Worm (Caenorhabditis elegans) whole organism, young adult: ENCODE data around the gene str-181.

Experiments
- B0019.2 ChIP-seq: fragments of 200-800 bp; sonication (Bioruptor generic); conservative IDR thresholded peaks from 2 replicates; pipeline ENCODE4 v1.3.6; 2022; ENCODE audit warnings: missing genetic modification reagents, missing genetic modification characterization, missing compliant biosample characterization
- C06A6.2 ChIP-seq: fragments of 200-800 bp; sonication (Bioruptor generic); conservative IDR thresholded peaks from 2 replicates; pipeline ENCODE4 v1.3.6; 2022; ENCODE audit warnings: missing genetic modification characterization, missing compliant biosample characterization
- C17E4.6 ChIP-seq: fragments of 200-800 bp; sonication (Bioruptor generic); IDR thresholded peaks from 2 replicates; pipeline ENCODE4 v1.3.6; 2022; ENCODE audit warnings: missing genetic modification reagents, missing genetic modification characterization, missing compliant biosample characterization
- F10E7.11 ChIP-seq: sonication (generic microtip); optimal IDR thresholded peaks from 2 replicates; lab custom pipeline; 2017; ENCODE audit warnings: mild to moderate bottlenecking, missing genetic modification characterization, moderate library complexity, missing compliant biosample characterization
- K12H6.12 ChIP-seq: fragments of 200-800 bp; sonication (Bioruptor generic); optimal IDR thresholded peaks from 2 replicates; lab custom pipeline; 2018; ENCODE audit warnings: mild to moderate bottlenecking, missing genetic modification characterization, missing compliant biosample characterization
- Y56A3A.18 ChIP-seq: fragments of 200-800 bp; sonication (Bioruptor generic); IDR thresholded peaks from 2 replicates; pipeline ENCODE4 v1.3.6; 2022; ENCODE audit warnings: missing genetic modification reagents, missing genetic modification characterization, missing compliant biosample characterization
- Y79H2A.3 ChIP-seq: fragments of 200-800 bp; sonication (Bioruptor generic); conservative IDR thresholded peaks from 2 replicates; pipeline ENCODE4 v1.3.6; 2022; ENCODE audit warnings: missing genetic modification reagents, missing genetic modification characterization, missing compliant biosample characterization
- aptf-3 ChIP-seq: fragments of 200-800 bp; sonication (Bioruptor generic); IDR thresholded peaks from 2 replicates; pipeline ENCODE4 v1.3.6; 2022; ENCODE audit warnings: missing genetic modification characterization, missing compliant biosample characterization
- atf-7 ChIP-seq: sonication (generic microtip); optimal IDR thresholded peaks from 2 replicates; lab custom pipeline; 2017; ENCODE audit warnings: mild to moderate bottlenecking, missing genetic modification characterization, missing compliant biosample characterization
- athp-1 ChIP-seq: sonication (generic microtip); optimal IDR thresholded peaks from 2 replicates; lab custom pipeline; 2017; ENCODE audit warnings: mild to moderate bottlenecking, missing genetic modification characterization, missing compliant biosample characterization
- bed-1 ChIP-seq: fragments of 200-800 bp; sonication (Bioruptor generic); IDR thresholded peaks from 2 replicates; pipeline ENCODE4 v1.3.6; 2022; ENCODE audit warnings: missing genetic modification reagents, missing genetic modification characterization, missing compliant biosample characterization
- ccch-3 ChIP-seq: fragments of 200-800 bp; sonication (Bioruptor generic); optimal IDR thresholded peaks from 2 replicates; lab custom pipeline; 2018; ENCODE audit warnings: mild to moderate bottlenecking, missing genetic modification characterization, missing compliant biosample characterization
- chd-7 ChIP-seq: sonication (generic microtip); optimal IDR thresholded peaks from 2 replicates; lab custom pipeline; 2016; ENCODE audit warnings: mild to moderate bottlenecking, missing genetic modification characterization, moderate library complexity, missing compliant biosample characterization
- dox-1 ChIP-seq: fragments of 200-800 bp; sonication (Bioruptor generic); IDR thresholded peaks from 2 replicates; pipeline ENCODE4 v1.3.6; 2022; ENCODE audit warnings: missing genetic modification reagents, missing genetic modification characterization, missing compliant biosample characterization
- ekl-4 ChIP-seq: fragments of 200-800 bp; sonication (Bioruptor generic); IDR thresholded peaks from 2 replicates; pipeline ENCODE4 v1.3.6; 2022; ENCODE audit warnings: missing genetic modification reagents, missing genetic modification characterization, missing compliant biosample characterization
- him-1 ChIP-seq: sonication (generic microtip); optimal IDR thresholded peaks from 2 replicates; lab custom pipeline; 2016; ENCODE audit warnings: missing genotype, missing genetic modification reagents, missing genetic modification characterization, missing compliant biosample characterization
- hlh-26 ChIP-seq: fragments of 200-800 bp; sonication (Bioruptor generic); conservative IDR thresholded peaks from 2 replicates; pipeline ENCODE4 v1.3.6; 2022; ENCODE audit warnings: missing genetic modification reagents, missing genetic modification characterization, missing compliant biosample characterization
- hmg-1.2 ChIP-seq: fragments of 200-800 bp; sonication (Bioruptor generic); IDR thresholded peaks from 2 replicates; pipeline ENCODE4 v1.3.6; 2022; ENCODE audit warnings: missing genetic modification reagents, missing genetic modification characterization, missing compliant biosample characterization
- hsf-1 ChIP-seq: fragments of 200-800 bp; sonication (Bioruptor generic); IDR thresholded peaks from 2 replicates; pipeline ENCODE4 v1.3.6; 2022; ENCODE audit warnings: missing genetic modification reagents, missing genetic modification characterization, missing compliant biosample characterization
- let-607 ChIP-seq, 2 experiments: fragments of 200-800 bp in 1 of 2; sonication (Bioruptor generic) in 1 of 2; sonication (generic microtip) in 1 of 2; optimal IDR thresholded peaks; 2 replicates each; lab custom pipeline; 2016 to 2018; ENCODE audit warnings: mild to moderate bottlenecking in 2 of 2, missing compliant biosample characterization in 2 of 2, missing genetic modification characterization in 2 of 2, moderate library complexity in 2 of 2, missing genotype in 1 of 2
- lin-26 ChIP-seq: fragments of 200-800 bp; sonication (Bioruptor generic); IDR thresholded peaks from 2 replicates; pipeline ENCODE4 v1.3.6; 2022; ENCODE audit warnings: missing genetic modification reagents, missing genetic modification characterization, missing compliant biosample characterization
- lin-40 ChIP-seq: sonication (generic microtip); optimal IDR thresholded peaks from 2 replicates; lab custom pipeline; 2016; ENCODE audit warnings: missing genetic modification characterization, mild to moderate bottlenecking, missing compliant biosample characterization, missing genotype, missing genetic modification reagents
- lir-1 ChIP-seq: fragments of 200-800 bp; sonication (Bioruptor generic); conservative IDR thresholded peaks from 2 replicates; pipeline ENCODE4 v1.3.6; 2022; ENCODE audit warnings: missing genetic modification reagents, missing genetic modification characterization, missing compliant biosample characterization
- lsy-27 ChIP-seq: sonication (generic microtip); optimal IDR thresholded peaks from 2 replicates; lab custom pipeline; 2017; ENCODE audit warnings: missing genetic modification characterization, mild to moderate bottlenecking, missing compliant biosample characterization, antibody characterized with exemption, missing genotype, borderline replicate concordance; ENCODE audit not compliant: insufficient read depth
- madf-8 ChIP-seq: fragments of 200-800 bp; sonication (Bioruptor generic); conservative IDR thresholded peaks from 2 replicates; pipeline ENCODE4 v1.3.6; 2022; ENCODE audit warnings: missing genetic modification reagents, missing genetic modification characterization, missing compliant biosample characterization
- mel-28 ChIP-seq: sonication (generic microtip); optimal IDR thresholded peaks from 2 replicates; lab custom pipeline; 2016; ENCODE audit warnings: borderline replicate concordance, mild to moderate bottlenecking, missing genetic modification characterization, missing compliant biosample characterization
- nfya-1 ChIP-seq: sonication (generic microtip); optimal IDR thresholded peaks from 2 replicates; lab custom pipeline; 2017; ENCODE audit warnings: antibody characterized with exemption, missing compliant biosample characterization, missing genetic modification characterization, borderline replicate concordance; ENCODE audit not compliant: insufficient read depth
- nfya-2 ChIP-seq: fragments of 200-800 bp; sonication (Bioruptor generic); IDR thresholded peaks from 2 replicates; pipeline ENCODE4 v1.3.6; 2022; ENCODE audit warnings: missing genetic modification reagents, missing genetic modification characterization, missing compliant biosample characterization
- nfyb-1 ChIP-seq: fragments of 200-800 bp; sonication (Bioruptor generic); IDR thresholded peaks from 2 replicates; pipeline ENCODE4 v1.3.6; 2022; ENCODE audit warnings: missing genetic modification reagents, missing genetic modification characterization, missing compliant biosample characterization
- nhr-120 ChIP-seq: fragments of 200-800 bp; sonication (Bioruptor generic); IDR thresholded peaks from 2 replicates; pipeline ENCODE4 v1.3.6; 2022; ENCODE audit warnings: missing genetic modification characterization, missing compliant biosample characterization
- nhr-179 ChIP-seq: sonication (generic microtip); optimal IDR thresholded peaks from 2 replicates; lab custom pipeline; 2016; ENCODE audit warnings: mild to moderate bottlenecking, missing genetic modification characterization, missing compliant biosample characterization
- nhr-80 ChIP-seq: sonication (generic microtip); optimal IDR thresholded peaks from 2 replicates; lab custom pipeline; 2016; ENCODE audit warnings: missing genetic modification characterization, missing compliant biosample characterization
- sdz-38 ChIP-seq: sonication (generic microtip); optimal IDR thresholded peaks from 2 replicates; lab custom pipeline; 2016; ENCODE audit warnings: missing genotype, missing genetic modification characterization, missing compliant biosample characterization
- snpc-1.1 ChIP-seq: sonication (generic microtip); optimal IDR thresholded peaks from 2 replicates; lab custom pipeline; 2017; ENCODE audit warnings: missing genetic modification characterization, mild to moderate bottlenecking, missing compliant biosample characterization, antibody characterized with exemption, moderate library complexity, missing genotype, missing genetic modification reagents; ENCODE audit not compliant: insufficient read depth
- snpc-1.3 ChIP-seq: sonication (generic microtip); optimal IDR thresholded peaks from 2 replicates; lab custom pipeline; 2017; ENCODE audit warnings: missing genetic modification characterization, mild to moderate bottlenecking, missing compliant biosample characterization, antibody characterized with exemption, moderate library complexity, missing genotype, missing genetic modification reagents; ENCODE audit not compliant: insufficient read depth
- snpc-3.4 ChIP-seq: sonication (generic microtip); optimal IDR thresholded peaks from 2 replicates; lab custom pipeline; 2017; ENCODE audit warnings: missing genetic modification characterization, mild to moderate bottlenecking, missing compliant biosample characterization, antibody characterized with exemption, moderate library complexity, missing genotype, missing genetic modification reagents
- sptf-2 ChIP-seq: fragments of 200-800 bp; sonication (Bioruptor generic); optimal IDR thresholded peaks from 2 replicates; lab custom pipeline; 2018; ENCODE audit warnings: mild to moderate bottlenecking, missing genetic modification characterization, missing compliant biosample characterization
- unc-62 ChIP-seq: fragments of 150-350 bp; optimal IDR thresholded peaks from 2 replicates; lab custom pipeline; 2014; ENCODE audit warnings: missing biosample characterization, missing genetic modification reagents, missing genetic modification characterization
- xnd-1 ChIP-seq: sonication (generic microtip); optimal IDR thresholded peaks from 2 replicates; lab custom pipeline; 2016; ENCODE audit warnings: missing genotype, missing genetic modification reagents, missing genetic modification characterization, missing compliant biosample characterization
- ztf-6 ChIP-seq: fragments of 200-800 bp; sonication (Bioruptor generic); IDR thresholded peaks from 2 replicates; pipeline ENCODE4 v1.3.6; 2022; ENCODE audit warnings: missing genetic modification reagents, missing genetic modification characterization, missing compliant biosample characterization

Gene str-181

DNA sequence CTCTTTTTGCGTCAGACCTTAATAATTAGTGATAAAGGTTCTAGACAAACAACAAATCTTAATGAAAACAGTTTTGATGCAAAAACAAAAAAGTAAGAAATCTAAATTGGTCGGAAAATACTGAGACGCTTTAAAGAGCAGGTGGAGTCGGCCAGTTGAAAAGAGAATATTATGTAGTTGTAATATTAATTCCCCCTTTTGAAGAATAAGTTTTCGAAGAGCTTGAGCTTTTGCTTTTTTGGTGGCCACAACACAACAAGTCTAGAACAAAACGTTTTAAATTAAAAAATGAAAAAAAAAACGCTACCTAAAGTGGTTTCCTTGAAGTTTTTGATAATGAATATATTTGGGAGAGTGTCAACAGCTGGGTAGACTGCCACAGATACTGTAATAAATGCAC lies 2.1 kb downstream of the str-181 start, which contains the start of gene str-178:
Gene str-178, minus strand, starts transcription at position 101 of the 400 bp plus-strand sequence.
- TF ChIP-seq mel-28 (tag; lab: Kevin White, UChicago): no peak
- TF ChIP-seq let-607 (tag; optimal IDR thresholded peaks at IDR 0.05; lab: Kevin White, UChicago): no peak
- no peak for TF ChIP-seq madf-8 (GFP tag; lab: Robert Waterston, UW)
- TF ChIP-seq lsy-27 (tag; lab: Kevin White, UChicago): no peak
- no peak for TF ChIP-seq aptf-3 (GFP tag; lab: Robert Waterston, UW)
- TF ChIP-seq bed-1 (GFP tag; lab: Robert Waterston, UW): no peak
- TF ChIP-seq ztf-6 (GFP tag; lab: Robert Waterston, UW): no peak
- TF ChIP-seq nhr-80 (tag; lab: Kevin White, UChicago): no peak
- TF ChIP-seq hlh-26 (GFP tag; lab: Robert Waterston, UW): no peak
- no peak for TF ChIP-seq chd-7 (tag; lab: Kevin White, UChicago)
- TF ChIP-seq atf-7 (tag; lab: Kevin White, UChicago): no peak
- TF ChIP-seq nhr-179 (tag; lab: Kevin White, UChicago): no peak
- no peak for TF ChIP-seq snpc-1.3 (tag; lab: Kevin White, UChicago)

DNA sequence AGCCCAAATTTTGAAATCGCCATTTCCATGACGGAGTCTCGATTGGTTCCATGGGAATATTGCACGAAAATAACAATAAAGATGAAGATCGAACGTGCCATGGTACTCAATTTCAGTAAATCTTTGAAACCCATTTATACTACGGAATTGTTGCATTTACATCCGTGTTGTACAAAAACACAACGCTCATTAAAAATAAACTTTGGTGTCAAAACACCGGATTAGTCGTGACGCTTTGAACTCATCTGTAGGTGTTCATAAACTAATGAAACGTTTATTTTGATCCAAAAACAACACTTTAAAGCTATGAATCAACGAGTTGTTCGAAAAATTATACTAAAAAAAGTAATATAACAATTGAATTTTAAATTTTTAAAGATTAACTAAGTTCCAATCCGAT lies 4.4 kb downstream of the str-181 start, which contains the start of gene R11D1.4:
Gene R11D1.4, minus strand, starts transcription at position 101 of the 400 bp plus-strand sequence.
- TF ChIP-seq hsf-1 (GFP tag; lab: Robert Waterston, UW): no peak
- TF ChIP-seq him-1 (tag; lab: Kevin White, UChicago): no peak
- no peak for TF ChIP-seq athp-1 (tag; lab: Kevin White, UChicago)
- TF ChIP-seq C17E4.6 (GFP tag; lab: Robert Waterston, UW): no peak
- TF ChIP-seq, all 124 proteins: peak for 0

DNA sequence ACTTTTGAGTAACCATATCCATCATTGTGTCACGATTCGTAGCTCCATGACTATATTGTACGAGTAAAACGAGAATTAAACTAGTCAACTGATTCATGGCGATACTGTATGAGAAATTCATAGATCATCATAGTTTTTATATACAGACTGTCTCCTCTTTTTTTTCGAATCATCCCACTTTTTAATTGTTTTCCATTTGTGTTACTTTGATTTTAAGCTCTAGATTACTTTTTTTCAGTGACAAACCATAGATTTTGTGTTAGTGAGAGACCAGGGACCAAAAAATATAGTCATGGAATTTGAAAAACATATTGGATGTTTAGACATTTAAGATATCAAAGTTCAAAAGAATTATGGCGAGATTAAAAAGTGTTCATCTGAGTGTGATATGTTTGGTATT lies 6.5 kb downstream of the str-181 start, which contains the start of gene R11D1.3:
Gene R11D1.3, minus strand, starts transcription at position 101 of the 400 bp plus-strand sequence.
- TF ChIP-seq nfya-2 (GFP tag; lab: Robert Waterston, UW) (no peak), lin-40 (tag; lab: Kevin White, UChicago) (no peak), unc-62 (no peak), B0019.2 (GFP tag; lab: Robert Waterston, UW) (no peak), atf-7 (tag; lab: Kevin White, UChicago) (no peak), athp-1 (tag; lab: Kevin White, UChicago) (no peak), F10E7.11 (tag; lab: Kevin White, UChicago) (no peak), Y56A3A.18 (no peak), nhr-120 (no peak), nfyb-1 (no peak), lir-1 (GFP tag; lab: Robert Waterston, UW) (no peak), ekl-4 (no peak), nhr-80 (tag; lab: Kevin White, UChicago) (no peak), hmg-1.2 (no peak), mel-28 (tag; lab: Kevin White, UChicago) (no peak), xnd-1 (no peak), chd-7 (tag; lab: Kevin White, UChicago) (no peak), snpc-1.1 (tag; lab: Kevin White, UChicago) (no peak)

DNA sequence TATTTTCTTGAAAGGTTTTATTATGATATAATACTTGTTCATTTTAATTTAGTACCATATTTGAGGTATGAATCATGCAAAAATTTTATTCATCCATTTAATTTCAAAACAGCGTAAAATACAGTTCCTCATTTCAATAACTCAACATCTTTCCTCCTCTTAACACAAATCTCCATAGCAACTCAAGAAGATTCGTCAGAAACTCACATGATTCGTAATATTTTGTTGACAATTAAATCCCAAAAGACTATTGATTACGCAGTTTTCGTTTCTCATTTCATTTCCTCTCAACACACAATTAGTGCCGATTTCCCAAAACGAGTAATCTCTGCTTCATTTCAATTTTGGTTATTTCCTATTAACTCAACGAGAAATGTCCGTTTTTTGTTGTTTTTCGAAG lies 10.2 kb downstream of the str-181 start, which contains the start of gene R11D1.2:
Gene R11D1.2, plus strand, starts transcription at position 301 of the 400 bp plus-strand sequence.
- TF ChIP-seq C06A6.2: no peak
- no peak for TF ChIP-seq nfya-1
- no peak for TF ChIP-seq snpc-3.4 (tag; lab: Kevin White, UChicago)
- TF ChIP-seq ccch-3 (GFP tag; lab: Kevin White, UChicago): no peak
- no peak for TF ChIP-seq dox-1 (GFP tag; lab: Robert Waterston, UW)
- TF ChIP-seq lin-26: no peak
- no peak for TF ChIP-seq K12H6.12 (tag; lab: Kevin White, UChicago)
- no peak for TF ChIP-seq Y79H2A.3 (GFP tag; lab: Robert Waterston, UW)
- TF ChIP-seq sdz-38 (tag; lab: Kevin White, UChicago): no peak
- no peak for TF ChIP-seq sptf-2 (GFP tag; lab: Kevin White, UChicago)
